Worm (Caenorhabditis elegans) whole organism, young adult: Measurements from ENCODE around the gene srw-19.

ENCODE experiments used
- F22D6.2 ChIP-seq: sonication (generic microtip); optimal IDR thresholded peaks from 2 replicates; lab custom pipeline; 2016; ENCODE audit warnings: mild to moderate bottlenecking, missing genetic modification characterization, missing compliant biosample characterization
- F49E8.2 ChIP-seq: sonication (generic microtip); optimal IDR thresholded peaks from 3 replicates; lab custom pipeline; 2017; ENCODE audit warnings: missing genetic modification characterization, mild to moderate bottlenecking, missing compliant biosample characterization, antibody characterized with exemption, moderate library complexity; ENCODE audit not compliant: insufficient read depth
- Y56A3A.18 ChIP-seq: fragments of 200-800 bp; sonication (Bioruptor generic); IDR thresholded peaks from 2 replicates; pipeline ENCODE4 v1.3.6; 2022; ENCODE audit warnings: missing genetic modification reagents, missing genetic modification characterization, missing compliant biosample characterization
- atf-7 ChIP-seq: sonication (generic microtip); optimal IDR thresholded peaks from 2 replicates; lab custom pipeline; 2017; ENCODE audit warnings: mild to moderate bottlenecking, missing genetic modification characterization, missing compliant biosample characterization
- athp-1 ChIP-seq: sonication (generic microtip); optimal IDR thresholded peaks from 2 replicates; lab custom pipeline; 2017; ENCODE audit warnings: mild to moderate bottlenecking, missing genetic modification characterization, missing compliant biosample characterization
- egrh-3 ChIP-seq: fragments of 200-800 bp; sonication (Bioruptor generic); IDR thresholded peaks from 2 replicates; pipeline ENCODE4 v1.3.6; 2022; ENCODE audit warnings: missing genetic modification reagents, missing genetic modification characterization, missing compliant biosample characterization
- rcor-1 ChIP-seq: fragments of 200-800 bp; sonication (Bioruptor generic); IDR thresholded peaks from 2 replicates; pipeline ENCODE4 v1.3.6; 2022; ENCODE audit warnings: missing genetic modification reagents, missing genetic modification characterization, missing compliant biosample characterization
- snpc-4 ChIP-seq, 5 experiments: fragments of 150-350 bp in 1 of 5; sonication (generic microtip) in 4 of 5; optimal IDR thresholded peaks; 2 replicates each; lab custom pipeline; 2014 to 2018; ENCODE audit warnings: missing genetic modification characterization in 5 of 5, missing biosample characterization in 3 of 5, antibody characterized with exemption in 2 of 5, mild to moderate bottlenecking in 2 of 5, missing compliant biosample characterization in 2 of 5, missing genotype in 2 of 5, moderate library complexity in 2 of 5, missing genetic modification reagents in 1 of 5
- ztf-28 ChIP-seq: fragments of 200-800 bp; sonication (Bioruptor generic); IDR thresholded peaks from 2 replicates; pipeline ENCODE4 v1.3.6; 2022; ENCODE audit warnings: missing genetic modification reagents, missing genetic modification characterization, missing compliant biosample characterization

DNA sequence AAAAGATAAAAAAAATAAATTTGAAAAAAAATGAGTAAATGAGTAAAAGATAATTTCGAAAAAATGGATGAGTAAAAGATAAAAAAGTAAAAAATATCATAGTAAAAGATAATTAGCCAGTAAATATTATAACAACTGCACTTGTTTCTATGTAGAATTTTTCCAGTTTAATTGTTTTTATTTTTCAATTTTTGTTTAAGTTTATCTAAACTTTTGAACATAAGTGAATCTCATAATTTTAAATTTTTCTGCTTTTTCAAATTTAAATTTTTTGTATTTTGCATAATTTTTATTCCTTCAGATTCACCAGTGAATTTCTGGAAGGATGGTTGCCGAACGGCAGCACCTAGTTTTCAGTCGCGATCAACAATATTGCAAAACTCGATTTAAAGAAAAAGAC lies 39.9 kb downstream of the srw-19 start, which contains the start of gene chil-12:
- TF ChIP-seq F49E8.2 (tag; lab: Kevin White, UChicago) (no peak), atf-7 (tag; lab: Kevin White, UChicago) (no peak), snpc-4 (GFP tag; optimal IDR thresholded peaks at IDR 0.05; lab: Kevin White, UChicago) (no peak), snpc-4 (tag; optimal IDR thresholded peaks at IDR 0.05; lab: Kevin White, UChicago) (no peak), athp-1 (tag; lab: Kevin White, UChicago) (no peak), ztf-28 (GFP tag; lab: Robert Waterston, UW) (no peak), Y56A3A.18 (GFP tag; lab: Robert Waterston, UW) (no peak), rcor-1 (GFP tag; lab: Robert Waterston, UW) (no peak), F22D6.2 (tag; lab: Kevin White, UChicago) (no peak), egrh-3 (GFP tag; lab: Robert Waterston, UW) (no peak)
